Worm (Caenorhabditis elegans): ENCODE measurements around the gene nlp-79.

Gene nlp-79

ce11 chrIV:13142254-13142653, 7.1 kb upstream of the nlp-79 start, which contains the start of gene spe-43:
TSS of gene spe-43 (minus strand) at chrIV:13142354.
- TF ChIP-seq nhr-12 (tag; optimal IDR thresholded peaks at IDR 0.05) (no peak), pha-4 (tag; optimal IDR thresholded peaks at IDR 0.05) (no peak), elt-1 (tag; optimal IDR thresholded peaks at IDR 0.05) (no peak), lsy-12 (tag; optimal IDR thresholded peaks at IDR 0.05) (no peak), fkh-2 (tag; optimal IDR thresholded peaks at IDR 0.05) (no peak), nhr-237 (tag; optimal IDR thresholded peaks at IDR 0.05) (no peak), nhr-25 (tag; optimal IDR thresholded peaks at IDR 0.05) (no peak), ama-1 (optimal IDR thresholded peaks at IDR 0.05) (no peak), skn-1 (tag; optimal IDR thresholded peaks at IDR 0.05) (no peak), nfya-1 (tag; optimal IDR thresholded peaks at IDR 0.05; ENCODE audit: insufficient read depth) (no peak), hmg-11 (tag; optimal IDR thresholded peaks at IDR 0.05) (no peak), nhr-76 (tag; optimal IDR thresholded peaks at IDR 0.05) (no peak), pqm-1 (tag; optimal IDR thresholded peaks at IDR 0.05) (no peak), unc-62 (GFP tag; optimal IDR thresholded peaks at IDR 0.05) (no peak), elt-2 (tag; optimal IDR thresholded peaks at IDR 0.05) (no peak), ztf-4 (tag; optimal IDR thresholded peaks at IDR 0.05) (no peak), mml-1 (tag; optimal IDR thresholded peaks at IDR 0.05) (no peak), R02D3.7 (tag; optimal IDR thresholded peaks at IDR 0.05) (no peak), lin-15B (tag; optimal IDR thresholded peaks at IDR 0.05) (no peak)

ce11 chrIV:13154391-13155283, 5.3 kb downstream of the nlp-79 start, which contains the start of the genes crld-1 and msh-5:
TSS of gene crld-1 (minus strand) at chrIV:13154441.
TSS of gene msh-5 (plus strand) at chrIV:13155233.
- TF ChIP-seq ama-1 (optimal IDR thresholded peaks at IDR 0.05) (no peak), mdl-1 (tag; optimal IDR thresholded peaks at IDR 0.05) (no peak), hmg-11 (tag; optimal IDR thresholded peaks at IDR 0.05) (peak; percentile 25), nhr-28 (tag; optimal IDR thresholded peaks at IDR 0.05) (no peak), nfya-1 (tag; optimal IDR thresholded peaks at IDR 0.05; ENCODE audit: insufficient read depth) (no peak), ZK546.5 (tag; optimal IDR thresholded peaks at IDR 0.05) (no peak), egl-27 (tag; optimal IDR thresholded peaks at IDR 0.05) (no peak), nhr-67 (tag; optimal IDR thresholded peaks at IDR 0.05) (no peak), pha-4 (tag; optimal IDR thresholded peaks at IDR 0.05) (no peak)

- TF ChIP-seq elt-2 (tag; optimal IDR thresholded peaks at IDR 0.05): no peak
- TF ChIP-seq mml-1 (tag; optimal IDR thresholded peaks at IDR 0.05): no peak
- no peak for TF ChIP-seq nhr-12 (tag; optimal IDR thresholded peaks at IDR 0.05)
- TF ChIP-seq nhr-76 (tag; optimal IDR thresholded peaks at IDR 0.05): no peak
- TF ChIP-seq nhr-23 (tag; optimal IDR thresholded peaks at IDR 0.05): no peak
- TF ChIP-seq ceh-82 (tag; optimal IDR thresholded peaks at IDR 0.05): no peak
- no peak for TF ChIP-seq lin-15B (tag; optimal IDR thresholded peaks at IDR 0.05)
- no peak for TF ChIP-seq nhr-43 (tag; optimal IDR thresholded peaks at IDR 0.05; ENCODE audit: poor library complexity, severe bottlenecking)
- TF ChIP-seq ztf-11 (tag; optimal IDR thresholded peaks at IDR 0.05): no peak
- TF ChIP-seq unc-39 (tag; optimal IDR thresholded peaks at IDR 0.05): no peak
- no peak for TF ChIP-seq elt-1 (tag; optimal IDR thresholded peaks at IDR 0.05)
- no peak for TF ChIP-seq pqm-1 (tag; optimal IDR thresholded peaks at IDR 0.05)
- no peak for TF ChIP-seq nhr-77 (tag; optimal IDR thresholded peaks at IDR 0.05)
Measured at ce11 chrIV:13165181-13165580, 15.8 kb downstream of the nlp-79 start, which contains the start of gene scl-14. TSS of gene scl-14 (plus strand) at chrIV:13165481.

- TF ChIP-seq ztf-4 (tag; optimal IDR thresholded peaks at IDR 0.05): no peak
- no peak for TF ChIP-seq nhr-67 (tag; optimal IDR thresholded peaks at IDR 0.05)
- no peak for TF ChIP-seq eor-1 (tag; optimal IDR thresholded peaks at IDR 0.05)
- TF ChIP-seq snpc-4 (tag; optimal IDR thresholded peaks at IDR 0.05): no peak
- TF ChIP-seq ZK546.5 (tag; optimal IDR thresholded peaks at IDR 0.05): no peak
- no peak for TF ChIP-seq fkh-2 (tag; optimal IDR thresholded peaks at IDR 0.05)
Measured at ce11 chrIV:13167534-13167933, 18.2 kb downstream of the nlp-79 start.

- no peak for TF ChIP-seq ZK546.5 (tag; optimal IDR thresholded peaks at IDR 0.05)
Measured at ce11 chrIV:13170241-13170640, 20.9 kb downstream of the nlp-79 start, which contains the start of gene nas-14. TSS of gene nas-14 (plus strand) at chrIV:13170541.
